Worm (Caenorhabditis elegans) whole organism, late embryonic: ENCODE data around the gene ZK1290.13.

Experiments used
- F13H6.1 ChIP-seq: sonication (generic microtip); optimal IDR thresholded peaks from 2 replicates; lab custom pipeline; 2016; ENCODE audit warnings: missing genetic modification characterization, missing compliant biosample characterization
- K09A11.1 ChIP-seq: sonication (generic microtip); optimal IDR thresholded peaks from 2 replicates; lab custom pipeline; 2017; ENCODE audit warnings: antibody characterized with exemption, mild to moderate bottlenecking, missing genetic modification characterization, missing compliant biosample characterization; ENCODE audit not compliant: insufficient read depth
- ama-1 ChIP-seq: fragments of 150-350 bp; optimal IDR thresholded peaks from 2 replicates; lab custom pipeline; 2014
- ceh-14 ChIP-seq: sonication (generic microtip); optimal IDR thresholded peaks from 2 replicates; lab custom pipeline; 2016; ENCODE audit warnings: missing genotype, missing genetic modification characterization, missing compliant biosample characterization
- ceh-19 ChIP-seq: fragments of 200-800 bp; sonication (Bioruptor generic); optimal IDR thresholded peaks from 2 replicates; lab custom pipeline; 2018; ENCODE audit warnings: mild to moderate bottlenecking, missing genetic modification characterization, missing compliant biosample characterization
- ceh-2 ChIP-seq: sonication (generic microtip); optimal IDR thresholded peaks from 2 replicates; lab custom pipeline; 2016; ENCODE audit warnings: missing genotype, missing genetic modification characterization, missing compliant biosample characterization
- ceh-22 ChIP-seq: sonication (generic microtip); optimal IDR thresholded peaks from 2 replicates; lab custom pipeline; 2017; ENCODE audit warnings: missing biosample characterization, missing genetic modification characterization
- ceh-30 ChIP-seq: fragments of 150-350 bp; optimal IDR thresholded peaks from 2 replicates; lab custom pipeline; 2014; ENCODE audit warnings: missing biosample characterization, missing genetic modification characterization
- ceh-6 ChIP-seq: fragments of 200-800 bp; sonication (Bioruptor generic); optimal IDR thresholded peaks from 2 replicates; lab custom pipeline; 2018; ENCODE audit warnings: mild to moderate bottlenecking, missing genetic modification characterization, missing compliant biosample characterization
- che-1 ChIP-seq: sonication (generic microtip); optimal IDR thresholded peaks from 2 replicates; lab custom pipeline; 2016; ENCODE audit warnings: mild to moderate bottlenecking, missing genetic modification characterization, missing compliant biosample characterization
- dmd-4 ChIP-seq: sonication (generic microtip); optimal IDR thresholded peaks from 2 replicates; lab custom pipeline; 2016; ENCODE audit warnings: borderline replicate concordance, missing genetic modification characterization, missing compliant biosample characterization
- elt-2 ChIP-seq: sonication (generic microtip); optimal IDR thresholded peaks from 2 replicates; lab custom pipeline; 2016; ENCODE audit warnings: missing genetic modification reagents, missing genetic modification characterization, missing compliant biosample characterization
- elt-4 ChIP-seq: sonication (generic microtip); optimal IDR thresholded peaks from 2 replicates; lab custom pipeline; 2016; ENCODE audit warnings: missing genetic modification characterization, missing compliant biosample characterization
- fax-1 ChIP-seq: sonication (generic microtip); optimal IDR thresholded peaks from 2 replicates; lab custom pipeline; 2016; ENCODE audit warnings: missing genotype, missing genetic modification characterization, missing compliant biosample characterization
- fkh-10 ChIP-seq: fragments of 150-350 bp; optimal IDR thresholded peaks from 2 replicates; lab custom pipeline; 2014; ENCODE audit warnings: missing biosample characterization, missing genetic modification reagents, missing genetic modification characterization
- fkh-6 ChIP-seq: sonication (generic microtip); optimal IDR thresholded peaks from 2 replicates; lab custom pipeline; 2016; ENCODE audit warnings: missing genetic modification characterization, missing compliant biosample characterization
- gmeb-2 ChIP-seq: sonication (generic microtip); optimal IDR thresholded peaks from 2 replicates; lab custom pipeline; 2016; ENCODE audit warnings: missing genetic modification characterization, inconsistent platforms, missing compliant biosample characterization
- hlh-15 ChIP-seq: sonication (generic microtip); optimal IDR thresholded peaks from 2 replicates; lab custom pipeline; 2016; ENCODE audit warnings: missing genetic modification characterization, missing compliant biosample characterization
- hlh-6 ChIP-seq: sonication (generic microtip); optimal IDR thresholded peaks from 2 replicates; lab custom pipeline; 2016; ENCODE audit warnings: missing genotype, missing genetic modification characterization, missing compliant biosample characterization
- lim-6 ChIP-seq: sonication (generic microtip); optimal IDR thresholded peaks from 2 replicates; lab custom pipeline; 2016; ENCODE audit warnings: missing genetic modification characterization, missing compliant biosample characterization
- lin-11 ChIP-seq: fragments of 200-800 bp; sonication (Bioruptor generic); optimal IDR thresholded peaks from 2 replicates; lab custom pipeline; 2018; ENCODE audit warnings: mild to moderate bottlenecking, missing genetic modification characterization, missing compliant biosample characterization
- madf-2 ChIP-seq: sonication (generic microtip); optimal IDR thresholded peaks from 2 replicates; lab custom pipeline; 2017; ENCODE audit warnings: missing genetic modification characterization, missing compliant biosample characterization
- mec-3 ChIP-seq: sonication (generic microtip); optimal IDR thresholded peaks from 2 replicates; lab custom pipeline; 2016; ENCODE audit warnings: borderline replicate concordance, missing genetic modification characterization, missing compliant biosample characterization
- nfya-1 ChIP-seq: sonication (generic microtip); optimal IDR thresholded peaks from 2 replicates; lab custom pipeline; 2017; ENCODE audit warnings: missing genetic modification characterization, mild to moderate bottlenecking, missing compliant biosample characterization, antibody characterized with exemption, moderate library complexity
- odd-2 ChIP-seq: sonication (generic microtip); optimal IDR thresholded peaks from 2 replicates; lab custom pipeline; 2017; ENCODE audit warnings: antibody characterized with exemption, mild to moderate bottlenecking, missing genetic modification characterization, missing compliant biosample characterization
- pag-3 ChIP-seq: sonication (generic microtip); optimal IDR thresholded peaks from 2 replicates; lab custom pipeline; 2016; ENCODE audit warnings: missing compliant biosample characterization, missing genetic modification characterization, borderline replicate concordance
- pat-9 ChIP-seq: fragments of 200-800 bp; sonication (Bioruptor generic); optimal IDR thresholded peaks from 2 replicates; lab custom pipeline; 2018; ENCODE audit warnings: mild to moderate bottlenecking, missing genetic modification characterization, moderate library complexity, missing compliant biosample characterization
- pax-1 ChIP-seq: fragments of 150-350 bp; optimal IDR thresholded peaks from 2 replicates; lab custom pipeline; 2014; ENCODE audit warnings: missing biosample characterization, missing genetic modification characterization
- pha-2 ChIP-seq: sonication (generic microtip); optimal IDR thresholded peaks from 2 replicates; lab custom pipeline; 2017; ENCODE audit warnings: mild to moderate bottlenecking, missing genetic modification characterization, missing compliant biosample characterization
- pha-4 ChIP-seq: fragments of 150-350 bp; optimal IDR thresholded peaks from 2 replicates; lab custom pipeline; 2018; ENCODE audit warnings: missing biosample characterization, missing genetic modification reagents, missing genetic modification characterization
- pqm-1 ChIP-seq: sonication (generic microtip); optimal IDR thresholded peaks from 2 replicates; lab custom pipeline; 2016; ENCODE audit warnings: missing genetic modification characterization, missing compliant biosample characterization
- pros-1 ChIP-seq: fragments of 150-350 bp; optimal IDR thresholded peaks from 2 replicates; lab custom pipeline; 2014; ENCODE audit warnings: missing biosample characterization, missing genetic modification reagents, missing genetic modification characterization
- ref-2 ChIP-seq: sonication (generic microtip); optimal IDR thresholded peaks from 2 replicates; lab custom pipeline; 2016; ENCODE audit warnings: missing genetic modification characterization, missing compliant biosample characterization
- sdc-2 ChIP-seq: sonication (generic microtip); optimal IDR thresholded peaks from 2 replicates; lab custom pipeline; 2016; ENCODE audit warnings: missing genotype, missing genetic modification characterization, missing compliant biosample characterization
- syd-9 ChIP-seq: sonication (generic microtip); optimal IDR thresholded peaks from 2 replicates; lab custom pipeline; 2016; ENCODE audit warnings: mild to moderate bottlenecking, missing genetic modification characterization, moderate library complexity, missing compliant biosample characterization
- unc-55 ChIP-seq: sonication (generic microtip); optimal IDR thresholded peaks from 2 replicates; lab custom pipeline; 2017; ENCODE audit warnings: missing biosample characterization, missing genetic modification reagents, missing genetic modification characterization
- unc-86 ChIP-seq: sonication (generic microtip); optimal IDR thresholded peaks from 2 replicates; lab custom pipeline; 2016; ENCODE audit warnings: missing genetic modification characterization, missing compliant biosample characterization
- zip-5 ChIP-seq: sonication (generic microtip); optimal IDR thresholded peaks from 2 replicates; lab custom pipeline; 2016; ENCODE audit warnings: missing genetic modification characterization, missing compliant biosample characterization

ZK1290.13 gene

ce11 chrII:7534934-7535333 lies at the start of gene ZK1290.13:
Gene ZK1290.13 (plus strand): TSS chrII:7535006.
- TF ChIP-seq madf-2 (tag; lab: Kevin White, UChicago) (no peak), ceh-2 (tag; lab: Kevin White, UChicago) (no peak), pag-3 (tag; lab: Kevin White, UChicago) (no peak), F13H6.1 (no peak), mec-3 (tag; lab: Kevin White, UChicago) (no peak), pros-1 (tag; lab: Kevin White, UChicago) (no peak), elt-2 (tag; lab: Kevin White, UChicago) (no peak)

ce11 chrII:7489605-7490004 lies 45.2 kb upstream of the ZK1290.13 start, which contains the start of gene D1022.9:
Gene D1022.9 (minus strand): TSS chrII:7489705.
- TF ChIP-seq lin-11 (tag; lab: Kevin White, UChicago) (no peak), odd-2 (no peak), nfya-1 (tag; lab: Kevin White, UChicago) (no peak)

ce11 chrII:7493599-7493998 lies 41.2 kb upstream of the ZK1290.13 start, which contains the start of gene nas-23:
Gene nas-23 (minus strand): TSS chrII:7493699.
- TF ChIP-seq che-1: no peak
- TF ChIP-seq hlh-6 (tag; lab: Kevin White, UChicago): no peak
- TF ChIP-seq odd-2: no peak
- no peak for TF ChIP-seq gmeb-2 (tag; lab: Kevin White, UChicago)
- no peak for TF ChIP-seq pqm-1 (tag; lab: Kevin White, UChicago)
- TF ChIP-seq unc-55 (GFP tag; lab: Kevin White, UChicago): no peak
- no peak for TF ChIP-seq pag-3 (tag; lab: Kevin White, UChicago)

- TF ChIP-seq unc-86 (tag; lab: Kevin White, UChicago) (no peak), syd-9 (tag; lab: Kevin White, UChicago) (no peak)
Measured at ce11 chrII:7494155-7494554, 40.7 kb upstream of the ZK1290.13 start, which contains the start of gene R10H1.1. Gene R10H1.1 (plus strand): TSS chrII:7494455.

ce11 chrII:7496070-7496469 lies 38.7 kb upstream of the ZK1290.13 start, which contains the start of gene spi-1:
Gene spi-1 (plus strand): TSS chrII:7496247.
- no peak for TF ChIP-seq pros-1 (tag; lab: Kevin White, UChicago)
- TF ChIP-seq gmeb-2 (tag; lab: Kevin White, UChicago): no peak
- TF ChIP-seq pha-2 (tag; lab: Kevin White, UChicago): no peak
- no peak for TF ChIP-seq elt-4 (tag; lab: Kevin White, UChicago)
- TF ChIP-seq K09A11.1 (tag; lab: Kevin White, UChicago): no peak
- no peak for TF ChIP-seq dmd-4 (tag; lab: Kevin White, UChicago)
- TF ChIP-seq fkh-6 (tag; lab: Kevin White, UChicago): no peak
- no peak for TF ChIP-seq nfya-1 (tag; lab: Kevin White, UChicago)
- TF ChIP-seq ceh-6 (GFP tag; lab: Kevin White, UChicago): no peak
- TF ChIP-seq ceh-14 (tag; lab: Kevin White, UChicago): no peak
- TF ChIP-seq ref-2 (tag; lab: Kevin White, UChicago): no peak
- no peak for TF ChIP-seq fkh-10
- no peak for TF ChIP-seq ceh-22
- TF ChIP-seq sdc-2 (tag; lab: Kevin White, UChicago): no peak
- TF ChIP-seq hlh-6 (tag; lab: Kevin White, UChicago): no peak
- no peak for TF ChIP-seq hlh-15 (tag; lab: Kevin White, UChicago)
- TF ChIP-seq unc-86 (tag; lab: Kevin White, UChicago): no peak
- no peak for TF ChIP-seq pha-4
- TF ChIP-seq lim-6: no peak
- TF ChIP-seq, all 69 proteins: peak for 0

ce11 chrII:7499390-7499789 lies 35.4 kb upstream of the ZK1290.13 start, which contains the start of gene srab-14:
Gene srab-14 (minus strand): TSS chrII:7499490.
- no peak for TF ChIP-seq ceh-14 (tag; lab: Kevin White, UChicago)
- TF ChIP-seq unc-55 (GFP tag; lab: Kevin White, UChicago): no peak
- no peak for TF ChIP-seq elt-4 (tag; lab: Kevin White, UChicago)
- no peak for TF ChIP-seq K09A11.1 (tag; lab: Kevin White, UChicago)
- TF ChIP-seq ceh-19 (GFP tag; lab: Kevin White, UChicago): no peak
- no peak for TF ChIP-seq ceh-6 (GFP tag; lab: Kevin White, UChicago)
- TF ChIP-seq F13H6.1: no peak
- no peak for TF ChIP-seq ceh-30 (tag; lab: Kevin White, UChicago)
- no peak for TF ChIP-seq pax-1 (tag; lab: Kevin White, UChicago)
- no peak for TF ChIP-seq zip-5 (tag; lab: Kevin White, UChicago)
- no peak for TF ChIP-seq pat-9 (tag; lab: Kevin White, UChicago)
- no peak for TF ChIP-seq hlh-15 (tag; lab: Kevin White, UChicago)
- TF ChIP-seq ama-1: no peak
- no peak for TF ChIP-seq pqm-1 (tag; lab: Kevin White, UChicago)
- TF ChIP-seq lin-11 (tag; lab: Kevin White, UChicago): no peak
- TF ChIP-seq fax-1 (tag; lab: Kevin White, UChicago): no peak
- TF ChIP-seq syd-9 (tag; lab: Kevin White, UChicago): no peak
